Worm (Caenorhabditis elegans): ENCODE data around the gene myrf-1.

The myrf-1 gene

ce11 chrII:10464230-10464920, 38.0 kb downstream of the myrf-1 start, which contains the start of the genes ZK673.6 and sdz-37:
TSS of gene ZK673.6 (minus strand) at chrII:10464330.
TSS of gene sdz-37 (plus strand) at chrII:10464870.
- TF ChIP-seq pes-1 (GFP tag; IDR thresholded peaks at IDR 0.05) = no peak
- no peak for TF ChIP-seq hnd-1 (tag; optimal IDR thresholded peaks at IDR 0.05)
- no peak for TF ChIP-seq scrt-1 (GFP tag; IDR thresholded peaks at IDR 0.05)
- TF ChIP-seq ama-1 (optimal IDR thresholded peaks at IDR 0.05) = no peak
- TF ChIP-seq tbx-37 (GFP tag; conservative IDR thresholded peaks at IDR 0.05) = no peak
- TF ChIP-seq ets-7 (tag; optimal IDR thresholded peaks at IDR 0.05) = no peak
- no peak for TF ChIP-seq ceh-36 (tag; optimal IDR thresholded peaks at IDR 0.05)
- no peak for TF ChIP-seq aly-1 (tag; optimal IDR thresholded peaks at IDR 0.05)
- no peak for TF ChIP-seq sea-1 (GFP tag; conservative IDR thresholded peaks at IDR 0.05)
- TF ChIP-seq ceh-13 (GFP tag; optimal IDR thresholded peaks at IDR 0.05) = no peak
- no peak for TF ChIP-seq hmbx-1 (tag; optimal IDR thresholded peaks at IDR 0.05)

DNA sequence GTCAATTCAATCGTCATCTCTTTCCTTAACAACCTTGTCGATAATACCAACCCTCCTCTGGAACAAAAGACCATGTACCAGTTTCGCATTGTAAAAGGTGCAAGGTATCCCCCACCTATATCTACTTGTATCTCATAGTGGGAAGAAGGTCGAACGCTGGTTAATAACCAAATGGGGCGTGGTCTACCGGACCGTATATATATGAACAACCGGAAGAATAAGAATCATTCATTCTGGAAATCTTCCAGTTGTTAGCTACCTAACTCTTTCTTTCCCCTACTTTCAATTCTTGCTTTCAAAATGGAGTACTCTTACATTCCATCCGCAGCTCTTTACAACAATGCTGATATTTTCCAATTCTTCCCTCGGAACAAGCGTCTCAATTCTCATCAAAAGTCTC, 41.1 kb downstream of the myrf-1 start, which contains the start of gene ZK673.5:
ZK673.5 (plus strand) TSS at position 301 of the 400 bp plus-strand sequence.
- TF ChIP-seq hnd-1 (tag; optimal IDR thresholded peaks at IDR 0.05) (no peak), aly-1 (tag; optimal IDR thresholded peaks at IDR 0.05) (no peak), sea-1 (GFP tag; conservative IDR thresholded peaks at IDR 0.05) (no peak), ceh-13 (GFP tag; optimal IDR thresholded peaks at IDR 0.05) (no peak), flt-1 (GFP tag; IDR thresholded peaks at IDR 0.05) (no peak), ama-1 (optimal IDR thresholded peaks at IDR 0.05) (no peak), pes-1 (GFP tag; IDR thresholded peaks at IDR 0.05) (no peak), tbx-11 (GFP tag; IDR thresholded peaks at IDR 0.05) (no peak), ets-7 (tag; optimal IDR thresholded peaks at IDR 0.05) (no peak), F13C5.2 (tag; optimal IDR thresholded peaks at IDR 0.05) (no peak), B0310.2 (tag; optimal IDR thresholded peaks at IDR 0.05) (no peak), scrt-1 (GFP tag; IDR thresholded peaks at IDR 0.05) (no peak), ceh-36 (tag; optimal IDR thresholded peaks at IDR 0.05) (no peak), tbx-37 (GFP tag; conservative IDR thresholded peaks at IDR 0.05) (no peak), hmbx-1 (tag; optimal IDR thresholded peaks at IDR 0.05) (no peak), hmg-4 (GFP tag; optimal IDR thresholded peaks at IDR 0.05) (no peak)

ce11 chrII:10456979-10457378, 45.4 kb downstream of the myrf-1 start, which contains the start of gene ZK673.11:
TSS of gene ZK673.11 (plus strand) at chrII:10457279.
- TF ChIP-seq aly-1 (tag; optimal IDR thresholded peaks at IDR 0.05) = no peak
- no peak for TF ChIP-seq hmbx-1 (tag; optimal IDR thresholded peaks at IDR 0.05)
- TF ChIP-seq sea-1 (GFP tag; conservative IDR thresholded peaks at IDR 0.05) = no peak
- no peak for TF ChIP-seq hnd-1 (tag; optimal IDR thresholded peaks at IDR 0.05)
- TF ChIP-seq flt-1 (GFP tag; IDR thresholded peaks at IDR 0.05) = no peak
- no peak for TF ChIP-seq tra-4 (tag; optimal IDR thresholded peaks at IDR 0.05)
- TF ChIP-seq ceh-13 (GFP tag; optimal IDR thresholded peaks at IDR 0.05) = no peak
- no peak for TF ChIP-seq hmg-4 (GFP tag; optimal IDR thresholded peaks at IDR 0.05)
- no peak for TF ChIP-seq tbx-37 (GFP tag; conservative IDR thresholded peaks at IDR 0.05)
- no peak for TF ChIP-seq F13C5.2 (tag; optimal IDR thresholded peaks at IDR 0.05)
- no peak for TF ChIP-seq scrt-1 (GFP tag; IDR thresholded peaks at IDR 0.05)

ce11 chrII:10452620-10453019, 49.7 kb downstream of the myrf-1 start, which contains the start of gene ZK673.4:
TSS of gene ZK673.4 (plus strand) at chrII:10452920.
- TF ChIP-seq B0310.2 (tag; optimal IDR thresholded peaks at IDR 0.05) = no peak
- TF ChIP-seq ceh-13 (GFP tag; optimal IDR thresholded peaks at IDR 0.05) = no peak
- no peak for TF ChIP-seq flt-1 (GFP tag; IDR thresholded peaks at IDR 0.05)
- no peak for TF ChIP-seq F13C5.2 (tag; optimal IDR thresholded peaks at IDR 0.05)
- TF ChIP-seq hnd-1 (tag; optimal IDR thresholded peaks at IDR 0.05) = no peak
- no peak for TF ChIP-seq aly-1 (tag; optimal IDR thresholded peaks at IDR 0.05)
- TF ChIP-seq scrt-1 (GFP tag; IDR thresholded peaks at IDR 0.05) = no peak
- TF ChIP-seq hmbx-1 (tag; optimal IDR thresholded peaks at IDR 0.05) = no peak
- no peak for TF ChIP-seq pes-1 (GFP tag; IDR thresholded peaks at IDR 0.05)
- TF ChIP-seq tra-4 (tag; optimal IDR thresholded peaks at IDR 0.05) = no peak
- TF ChIP-seq tbx-11 (GFP tag; IDR thresholded peaks at IDR 0.05) = no peak
- no peak for TF ChIP-seq tbx-37 (GFP tag; conservative IDR thresholded peaks at IDR 0.05)
- TF ChIP-seq hmg-4 (GFP tag; optimal IDR thresholded peaks at IDR 0.05) = no peak
- TF ChIP-seq ama-1 (optimal IDR thresholded peaks at IDR 0.05) = no peak
- no peak for TF ChIP-seq ceh-36 (tag; optimal IDR thresholded peaks at IDR 0.05)
- no peak for TF ChIP-seq ets-7 (tag; optimal IDR thresholded peaks at IDR 0.05)

DNA sequence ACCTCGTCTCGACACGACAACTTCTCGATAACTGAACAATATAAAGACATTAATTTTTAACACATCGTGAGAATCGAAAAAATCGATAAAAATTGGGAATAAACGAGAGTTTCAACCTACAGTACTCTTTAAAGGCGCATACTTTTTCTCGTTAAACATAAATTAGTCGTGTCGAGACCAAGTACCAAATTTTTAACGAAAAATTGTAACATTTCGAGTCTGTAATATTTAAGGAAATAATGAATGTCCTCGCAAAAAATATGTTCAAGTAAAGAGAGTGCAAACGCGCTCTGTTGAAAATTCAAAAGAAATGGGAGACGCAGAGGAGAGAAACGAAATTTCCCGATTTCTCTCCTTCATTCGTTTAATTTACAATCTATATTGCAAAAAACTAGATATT, 52.0 kb downstream of the myrf-1 start:
- TF ChIP-seq ceh-13 (GFP tag; optimal IDR thresholded peaks at IDR 0.05) = no peak
- TF ChIP-seq ceh-36 (tag; optimal IDR thresholded peaks at IDR 0.05) = no peak
- no peak for TF ChIP-seq tra-4 (tag; optimal IDR thresholded peaks at IDR 0.05)
- no peak for TF ChIP-seq hnd-1 (tag; optimal IDR thresholded peaks at IDR 0.05)

ce11 chrII:10449707-10450106, 52.6 kb downstream of the myrf-1 start, which contains the start of gene lin-56:
TSS of gene lin-56 (plus strand) at chrII:10450007.
- TF ChIP-seq ets-7 (tag; optimal IDR thresholded peaks at IDR 0.05) (no peak), flt-1 (GFP tag; IDR thresholded peaks at IDR 0.05) (no peak), scrt-1 (GFP tag; IDR thresholded peaks at IDR 0.05) (no peak), sea-1 (GFP tag; conservative IDR thresholded peaks at IDR 0.05) (no peak), B0310.2 (tag; optimal IDR thresholded peaks at IDR 0.05) (no peak), tbx-37 (GFP tag; conservative IDR thresholded peaks at IDR 0.05) (no peak), pes-1 (GFP tag; IDR thresholded peaks at IDR 0.05) (no peak), ama-1 (optimal IDR thresholded peaks at IDR 0.05) (no peak), tra-4 (tag; optimal IDR thresholded peaks at IDR 0.05) (no peak), hmbx-1 (tag; optimal IDR thresholded peaks at IDR 0.05) (no peak), ceh-13 (GFP tag; optimal IDR thresholded peaks at IDR 0.05) (no peak), aly-1 (tag; optimal IDR thresholded peaks at IDR 0.05) (no peak), hnd-1 (tag; optimal IDR thresholded peaks at IDR 0.05) (no peak)

Data from whole organism, early embryonic.